Worm (Caenorhabditis elegans) whole organism, young adult: Measurements from ENCODE around the gene F38B6.2.
A peak's percentile ranks its signal among the peaks of the same experiment; 100 is the strongest.

Experiments
- B0019.2 ChIP-seq: fragments of 200-800 bp; sonication (Bioruptor generic); conservative IDR thresholded peaks from 2 replicates; pipeline ENCODE4 v1.3.6; 2022; ENCODE audit warnings: missing genetic modification reagents, missing genetic modification characterization, missing compliant biosample characterization
- B0261.1 ChIP-seq: sonication (generic microtip); optimal IDR thresholded peaks from 2 replicates; lab custom pipeline; 2016; ENCODE audit warnings: mild to moderate bottlenecking, missing genetic modification characterization, moderate library complexity, missing compliant biosample characterization
- B0336.3 ChIP-seq: fragments of 200-800 bp; sonication (Bioruptor generic); IDR thresholded peaks from 2 replicates; pipeline ENCODE4 v1.3.6; 2022; ENCODE audit warnings: missing genetic modification characterization, missing compliant biosample characterization
- C06A6.2 ChIP-seq: fragments of 200-800 bp; sonication (Bioruptor generic); conservative IDR thresholded peaks from 2 replicates; pipeline ENCODE4 v1.3.6; 2022; ENCODE audit warnings: missing genetic modification characterization, missing compliant biosample characterization
- D2030.7 ChIP-seq: fragments of 200-800 bp; sonication (Bioruptor generic); IDR thresholded peaks from 2 replicates; pipeline ENCODE4 v1.3.6; 2022; ENCODE audit warnings: missing genetic modification reagents, missing genetic modification characterization, missing compliant biosample characterization
- F23B12.7 ChIP-seq: sonication (generic microtip); optimal IDR thresholded peaks from 2 replicates; lab custom pipeline; 2017; ENCODE audit warnings: missing genetic modification characterization, mild to moderate bottlenecking, missing compliant biosample characterization, antibody characterized with exemption, moderate library complexity; ENCODE audit not compliant: insufficient read depth
- F33H1.4 ChIP-seq: fragments of 200-800 bp; sonication (Bioruptor generic); IDR thresholded peaks from 2 replicates; pipeline ENCODE4 v1.3.6; 2022; ENCODE audit warnings: missing genetic modification reagents, missing genetic modification characterization, missing compliant biosample characterization
- F49E8.2 ChIP-seq: sonication (generic microtip); optimal IDR thresholded peaks from 3 replicates; lab custom pipeline; 2017; ENCODE audit warnings: missing genetic modification characterization, mild to moderate bottlenecking, missing compliant biosample characterization, antibody characterized with exemption, moderate library complexity; ENCODE audit not compliant: insufficient read depth
- F57C9.4 ChIP-seq: sonication (generic microtip); optimal IDR thresholded peaks from 2 replicates; lab custom pipeline; 2017; ENCODE audit warnings: mild to moderate bottlenecking, missing genetic modification characterization, missing compliant biosample characterization
- T07F8.4 ChIP-seq: sonication (generic microtip); optimal IDR thresholded peaks from 2 replicates; lab custom pipeline; 2016; ENCODE audit warnings: mild to moderate bottlenecking, missing genetic modification characterization, moderate library complexity, missing compliant biosample characterization
- Y95B8A.8 ChIP-seq: fragments of 200-800 bp; sonication (Bioruptor generic); IDR thresholded peaks from 2 replicates; pipeline ENCODE4 v1.3.6; 2022; ENCODE audit warnings: missing genetic modification reagents, missing genetic modification characterization, missing compliant biosample characterization
- ama-1 ChIP-seq, 3 experiments: fragments of 150-350 bp in 1 of 3; sonication (generic microtip) in 2 of 3; optimal IDR thresholded peaks; 2 replicates each; lab custom pipeline; 2014 to 2018; ENCODE audit warnings: missing biosample characterization in 2 of 3, missing genetic modification characterization in 2 of 3, missing genetic modification reagents in 2 of 3
- atf-7 ChIP-seq: sonication (generic microtip); optimal IDR thresholded peaks from 2 replicates; lab custom pipeline; 2017; ENCODE audit warnings: mild to moderate bottlenecking, missing genetic modification characterization, missing compliant biosample characterization
- attf-5 ChIP-seq: fragments of 200-800 bp; sonication (Bioruptor generic); optimal IDR thresholded peaks from 2 replicates; lab custom pipeline; 2018; ENCODE audit warnings: mild to moderate bottlenecking, missing genetic modification characterization, missing compliant biosample characterization
- attf-6 ChIP-seq: fragments of 200-800 bp; sonication (Bioruptor generic); IDR thresholded peaks from 2 replicates; pipeline ENCODE4 v1.3.6; 2022; ENCODE audit warnings: missing genetic modification reagents, missing genetic modification characterization, missing compliant biosample characterization
- bed-1 ChIP-seq: fragments of 200-800 bp; sonication (Bioruptor generic); IDR thresholded peaks from 2 replicates; pipeline ENCODE4 v1.3.6; 2022; ENCODE audit warnings: missing genetic modification reagents, missing genetic modification characterization, missing compliant biosample characterization
- ccch-3 ChIP-seq: fragments of 200-800 bp; sonication (Bioruptor generic); optimal IDR thresholded peaks from 2 replicates; lab custom pipeline; 2018; ENCODE audit warnings: mild to moderate bottlenecking, missing genetic modification characterization, missing compliant biosample characterization
- ceh-100 ChIP-seq: fragments of 200-800 bp; sonication (Bioruptor generic); IDR thresholded peaks from 2 replicates; pipeline ENCODE4 v1.3.6; 2022; ENCODE audit warnings: missing genetic modification reagents, missing genetic modification characterization, missing compliant biosample characterization
- ceh-27 ChIP-seq: fragments of 200-800 bp; sonication (Bioruptor generic); optimal IDR thresholded peaks from 2 replicates; lab custom pipeline; 2018; ENCODE audit warnings: mild to moderate bottlenecking, missing genetic modification characterization, moderate library complexity, missing compliant biosample characterization
- dox-1 ChIP-seq: fragments of 200-800 bp; sonication (Bioruptor generic); IDR thresholded peaks from 2 replicates; pipeline ENCODE4 v1.3.6; 2022; ENCODE audit warnings: missing genetic modification reagents, missing genetic modification characterization, missing compliant biosample characterization
- dpff-1 ChIP-seq: sonication (generic microtip); optimal IDR thresholded peaks from 2 replicates; lab custom pipeline; 2017; ENCODE audit warnings: mild to moderate bottlenecking, missing genetic modification characterization, missing compliant biosample characterization
- efl-1 ChIP-seq: fragments of 150-350 bp; optimal IDR thresholded peaks from 2 replicates; lab custom pipeline; 2014; ENCODE audit warnings: missing biosample characterization, missing genetic modification reagents, missing genetic modification characterization
- ekl-4 ChIP-seq: fragments of 200-800 bp; sonication (Bioruptor generic); IDR thresholded peaks from 2 replicates; pipeline ENCODE4 v1.3.6; 2022; ENCODE audit warnings: missing genetic modification reagents, missing genetic modification characterization, missing compliant biosample characterization
- him-1 ChIP-seq: sonication (generic microtip); optimal IDR thresholded peaks from 2 replicates; lab custom pipeline; 2016; ENCODE audit warnings: missing genotype, missing genetic modification reagents, missing genetic modification characterization, missing compliant biosample characterization
- hmg-20 ChIP-seq: fragments of 200-800 bp; sonication (Bioruptor generic); IDR thresholded peaks from 2 replicates; pipeline ENCODE4 v1.3.6; 2022; ENCODE audit warnings: missing genetic modification reagents, missing genetic modification characterization, missing compliant biosample characterization
- hrde-1 ChIP-seq: sonication (generic microtip); optimal IDR thresholded peaks from 2 replicates; lab custom pipeline; 2016; ENCODE audit warnings: missing genetic modification characterization, mild to moderate bottlenecking, missing compliant biosample characterization, moderate library complexity, missing genotype, missing genetic modification reagents, borderline replicate concordance
- lag-1 ChIP-seq: fragments of 200-800 bp; sonication (Bioruptor generic); IDR thresholded peaks from 2 replicates; pipeline ENCODE4 v1.3.6; 2022; ENCODE audit warnings: missing genetic modification reagents, missing genetic modification characterization, missing compliant biosample characterization
- lin-35 ChIP-seq, 3 experiments: fragments of 150-350 bp in 2 of 3; sonication (generic microtip) in 1 of 3; optimal IDR thresholded peaks; 2 replicates each; lab custom pipeline; 2014 to 2018; ENCODE audit warnings: missing biosample characterization in 3 of 3, missing genetic modification characterization in 3 of 3, missing genetic modification reagents in 3 of 3
- lin-54 ChIP-seq: fragments of 200-800 bp; sonication (Bioruptor generic); optimal IDR thresholded peaks from 2 replicates; lab custom pipeline; 2018; ENCODE audit warnings: mild to moderate bottlenecking, missing genetic modification characterization, missing compliant biosample characterization
- lir-1 ChIP-seq: fragments of 200-800 bp; sonication (Bioruptor generic); conservative IDR thresholded peaks from 2 replicates; pipeline ENCODE4 v1.3.6; 2022; ENCODE audit warnings: missing genetic modification reagents, missing genetic modification characterization, missing compliant biosample characterization
- lsy-27 ChIP-seq: sonication (generic microtip); optimal IDR thresholded peaks from 2 replicates; lab custom pipeline; 2017; ENCODE audit warnings: missing genetic modification characterization, mild to moderate bottlenecking, missing compliant biosample characterization, antibody characterized with exemption, missing genotype, borderline replicate concordance; ENCODE audit not compliant: insufficient read depth
- madf-10 ChIP-seq: sonication (generic microtip); optimal IDR thresholded peaks from 2 replicates; lab custom pipeline; 2016; ENCODE audit warnings: mild to moderate bottlenecking, missing genetic modification characterization, missing compliant biosample characterization
- madf-6 ChIP-seq: fragments of 200-800 bp; sonication (Bioruptor generic); IDR thresholded peaks from 2 replicates; pipeline ENCODE4 v1.3.6; 2022; ENCODE audit warnings: missing genetic modification reagents, missing genetic modification characterization, missing compliant biosample characterization
- mcd-1 ChIP-seq: fragments of 200-800 bp; sonication (Bioruptor generic); IDR thresholded peaks from 2 replicates; pipeline ENCODE4 v1.3.6; 2022; ENCODE audit warnings: missing genetic modification reagents, missing genetic modification characterization, missing compliant biosample characterization
- mel-28 ChIP-seq: sonication (generic microtip); optimal IDR thresholded peaks from 2 replicates; lab custom pipeline; 2016; ENCODE audit warnings: borderline replicate concordance, mild to moderate bottlenecking, missing genetic modification characterization, missing compliant biosample characterization
- nhr-80 ChIP-seq: sonication (generic microtip); optimal IDR thresholded peaks from 2 replicates; lab custom pipeline; 2016; ENCODE audit warnings: missing genetic modification characterization, missing compliant biosample characterization
- rcor-1 ChIP-seq: fragments of 200-800 bp; sonication (Bioruptor generic); IDR thresholded peaks from 2 replicates; pipeline ENCODE4 v1.3.6; 2022; ENCODE audit warnings: missing genetic modification reagents, missing genetic modification characterization, missing compliant biosample characterization
- somi-1 ChIP-seq: fragments of 200-800 bp; sonication (Bioruptor generic); optimal IDR thresholded peaks from 2 replicates; lab custom pipeline; 2018; ENCODE audit warnings: mild to moderate bottlenecking, missing genetic modification characterization, missing compliant biosample characterization
- sptf-2 ChIP-seq: fragments of 200-800 bp; sonication (Bioruptor generic); optimal IDR thresholded peaks from 2 replicates; lab custom pipeline; 2018; ENCODE audit warnings: mild to moderate bottlenecking, missing genetic modification characterization, missing compliant biosample characterization
- zim-3 ChIP-seq: sonication (generic microtip); optimal IDR thresholded peaks from 2 replicates; lab custom pipeline; 2017; ENCODE audit warnings: mild to moderate bottlenecking, missing genetic modification characterization, moderate library complexity, missing compliant biosample characterization
- ztf-18 ChIP-seq: sonication (generic microtip); optimal IDR thresholded peaks from 2 replicates; lab custom pipeline; 2016; ENCODE audit warnings: missing genotype, mild to moderate bottlenecking, missing genetic modification characterization, missing compliant biosample characterization
- ztf-22 ChIP-seq: fragments of 200-800 bp; sonication (Bioruptor generic); optimal IDR thresholded peaks from 2 replicates; lab custom pipeline; 2018; ENCODE audit warnings: mild to moderate bottlenecking, missing genetic modification characterization, moderate library complexity, missing compliant biosample characterization
- ztf-25 ChIP-seq: fragments of 200-800 bp; sonication (Bioruptor generic); IDR thresholded peaks from 2 replicates; pipeline ENCODE4 v1.3.6; 2022; ENCODE audit warnings: missing genetic modification reagents, missing genetic modification characterization, missing compliant biosample characterization
- ztf-6 ChIP-seq: fragments of 200-800 bp; sonication (Bioruptor generic); IDR thresholded peaks from 2 replicates; pipeline ENCODE4 v1.3.6; 2022; ENCODE audit warnings: missing genetic modification reagents, missing genetic modification characterization, missing compliant biosample characterization

Gene F38B6.2

ce11 chrX:6728820-6729396 lies 30.6 kb downstream of the F38B6.2 start:
- TF ChIP-seq nhr-80 (peak; percentile 38), lsy-27 (tag; lab: Kevin White, UChicago) (no peak), lin-35 (GFP tag; optimal IDR thresholded peaks at IDR 0.05; lab: Kevin White, UChicago) (no peak)

- TF ChIP-seq mcd-1 = peak; percentile 60
- no peak for TF ChIP-seq atf-7
Measured at ce11 chrX:6729593-6729992, 31.3 kb downstream of the F38B6.2 start, which contains the start of gene K11G12.6. K11G12.6 (minus strand) TSS chrX:6729657.

ce11 chrX:6733201-6733600 lies 34.9 kb downstream of the F38B6.2 start, which contains the start of gene R03E9.2:
R03E9.2 (minus strand) TSS chrX:6733301.
- no peak for TF ChIP-seq F33H1.4 (GFP tag; lab: Robert Waterston, UW)
- TF ChIP-seq ztf-25 = no peak
- no peak for TF ChIP-seq lin-54 (GFP tag; lab: Kevin White, UChicago)
- no peak for TF ChIP-seq efl-1
- no peak for TF ChIP-seq lag-1 (GFP tag; lab: Robert Waterston, UW)
- no peak for TF ChIP-seq him-1 (tag; lab: Kevin White, UChicago)
- TF ChIP-seq dox-1 (GFP tag; lab: Robert Waterston, UW) = no peak
- no peak for TF ChIP-seq ceh-27
- no peak for TF ChIP-seq bed-1
- TF ChIP-seq F57C9.4 (tag; lab: Kevin White, UChicago) = no peak
- no peak for TF ChIP-seq B0019.2 (GFP tag; lab: Robert Waterston, UW)
- TF ChIP-seq dpff-1 (tag; lab: Kevin White, UChicago) = no peak
- TF ChIP-seq zim-3 (tag; lab: Kevin White, UChicago) = no peak
- TF ChIP-seq F49E8.2 (tag; lab: Kevin White, UChicago) = no peak
- no peak for TF ChIP-seq ztf-18 (tag; lab: Kevin White, UChicago)
- no peak for TF ChIP-seq hmg-20 (GFP tag; lab: Robert Waterston, UW)
- TF ChIP-seq Y95B8A.8 (GFP tag; lab: Robert Waterston, UW) = no peak
- TF ChIP-seq mel-28 (tag; lab: Kevin White, UChicago) = no peak
- TF ChIP-seq ama-1 (optimal IDR thresholded peaks at IDR 0.05; lab: Kevin White, UChicago) = no peak
- TF ChIP-seq ama-1 (GFP tag; optimal IDR thresholded peaks at IDR 0.05; lab: Kevin White, UChicago) = no peak

- TF ChIP-seq zim-3 (tag; lab: Kevin White, UChicago) = no peak
- TF ChIP-seq sptf-2 = no peak
- TF ChIP-seq rcor-1 (GFP tag; lab: Robert Waterston, UW) = no peak
- TF ChIP-seq madf-6 (GFP tag; lab: Robert Waterston, UW) = no peak
- no peak for TF ChIP-seq ceh-100 (GFP tag; lab: Robert Waterston, UW)
- TF ChIP-seq T07F8.4 (tag; lab: Kevin White, UChicago) = no peak
- no peak for TF ChIP-seq ekl-4
- no peak for TF ChIP-seq F57C9.4 (tag; lab: Kevin White, UChicago)
- TF ChIP-seq ztf-22 (GFP tag; lab: Kevin White, UChicago) = no peak
- TF ChIP-seq somi-1 = peak; percentile 62
- TF ChIP-seq B0336.3 (GFP tag; lab: Robert Waterston, UW) = no peak
- no peak for TF ChIP-seq D2030.7 (GFP tag; lab: Robert Waterston, UW)
- no peak for TF ChIP-seq attf-6 (GFP tag; lab: Robert Waterston, UW)
- TF ChIP-seq B0261.1 (tag; lab: Kevin White, UChicago) = no peak
- TF ChIP-seq ccch-3 (GFP tag; lab: Kevin White, UChicago) = no peak
- no peak for TF ChIP-seq F23B12.7
- 0 out of 2 replicates have a peak, but pooled peaks have one; percentile 51 for TF ChIP-seq C06A6.2 (GFP tag; lab: Robert Waterston, UW)
- TF ChIP-seq madf-10 (tag; lab: Kevin White, UChicago) = no peak
- TF ChIP-seq hrde-1 = no peak
- no peak for TF ChIP-seq ztf-6 (GFP tag; lab: Robert Waterston, UW)
- TF ChIP-seq attf-5 = no peak
- TF ChIP-seq lir-1 (GFP tag; lab: Robert Waterston, UW) = no peak
Measured at ce11 chrX:6735494-6735893, 37.2 kb downstream of the F38B6.2 start.
